Worm (Caenorhabditis elegans): Measurements from ENCODE around the gene htz-1.

ce11 chrIV:4397111-4397510 lies 48.9 kb upstream of the htz-1 start:
- TF ChIP-seq scrt-1 (GFP tag; IDR thresholded peaks at IDR 0.05) (no peak), tra-4 (tag; optimal IDR thresholded peaks at IDR 0.05) (no peak), sea-1 (GFP tag; conservative IDR thresholded peaks at IDR 0.05) (no peak)

Data from whole organism, early embryonic.